Fruit fly (Drosophila melanogaster): ENCODE data around the gene Dic1.

- TF ChIP-seq Hr39 (GFP tag; optimal IDR thresholded peaks at IDR 0.05) (no peak), OdsH (GFP tag; optimal IDR thresholded peaks at IDR 0.05) (no peak), CG11762 (GFP tag; optimal IDR thresholded peaks at IDR 0.05; ENCODE audit: insufficient read depth) (no peak), topi (GFP tag; optimal IDR thresholded peaks at IDR 0.05) (no peak), Lpt (GFP tag; optimal IDR thresholded peaks at IDR 0.05) (no peak), ss (GFP tag; optimal IDR thresholded peaks at IDR 0.05) (no peak), CG31627 (GFP tag; optimal IDR thresholded peaks at IDR 0.05) (no peak), CG8119 (GFP tag; IDR thresholded peaks at IDR 0.05) (no peak), Met (GFP tag; optimal IDR thresholded peaks at IDR 0.05) (no peak), Eip75B (GFP tag; optimal IDR thresholded peaks at IDR 0.05) (no peak), CG1621 (tag; optimal IDR thresholded peaks at IDR 0.05) (peak; percentile 78), CG6854 (GFP tag; optimal IDR thresholded peaks at IDR 0.05) (no peak)
Observed at dm6 chr3R:13388160-13388870, 23.6 kb downstream of the Dic1 start, which contains the start of gene CG9799.

Data from whole organism, prepupa.